Worm (Caenorhabditis elegans) whole organism, early embryonic: ENCODE results near the gene cra-1.

Experiments used
- B0310.2 ChIP-seq: sonication (generic microtip); optimal IDR thresholded peaks from 2 replicates; lab custom pipeline; 2016; ENCODE audit warnings: mild to moderate bottlenecking, missing genetic modification characterization, missing compliant biosample characterization
- F13C5.2 ChIP-seq: sonication (generic microtip); optimal IDR thresholded peaks from 2 replicates; lab custom pipeline; 2017; ENCODE audit warnings: mild to moderate bottlenecking, missing genetic modification characterization, inconsistent platforms, missing compliant biosample characterization
- aly-1 ChIP-seq: sonication (generic microtip); optimal IDR thresholded peaks from 2 replicates; lab custom pipeline; 2016; ENCODE audit warnings: missing genetic modification characterization, missing compliant biosample characterization
- ama-1 ChIP-seq: fragments of 150-350 bp; optimal IDR thresholded peaks from 2 replicates; lab custom pipeline; 2014
- ceh-13 ChIP-seq: fragments of 200-800 bp; sonication (Bioruptor generic); optimal IDR thresholded peaks from 2 replicates; lab custom pipeline; 2018; ENCODE audit warnings: mild to moderate bottlenecking, missing genetic modification characterization, missing compliant biosample characterization
- ceh-36 ChIP-seq: sonication (generic microtip); optimal IDR thresholded peaks from 2 replicates; lab custom pipeline; 2016; ENCODE audit warnings: missing genetic modification characterization, inconsistent platforms, missing compliant biosample characterization
- ets-7 ChIP-seq: sonication (generic microtip); optimal IDR thresholded peaks from 2 replicates; lab custom pipeline; 2016; ENCODE audit warnings: missing genotype, missing genetic modification characterization, missing compliant biosample characterization
- flt-1 ChIP-seq: fragments of 200-800 bp; sonication (Bioruptor generic); IDR thresholded peaks from 2 replicates; pipeline ENCODE4 v1.3.6; 2022; ENCODE audit warnings: missing genetic modification characterization, missing compliant biosample characterization
- hmbx-1 ChIP-seq: sonication (generic microtip); optimal IDR thresholded peaks from 2 replicates; lab custom pipeline; 2016; ENCODE audit warnings: mild to moderate bottlenecking, missing genetic modification characterization, missing compliant biosample characterization
- hmg-4 ChIP-seq: fragments of 200-800 bp; sonication (Bioruptor generic); optimal IDR thresholded peaks from 2 replicates; lab custom pipeline; 2018; ENCODE audit warnings: mild to moderate bottlenecking, missing genetic modification characterization, missing compliant biosample characterization
- hnd-1 ChIP-seq: sonication (generic microtip); optimal IDR thresholded peaks from 2 replicates; lab custom pipeline; 2016; ENCODE audit warnings: missing genetic modification characterization, missing compliant biosample characterization
- pes-1 ChIP-seq: fragments of 200-800 bp; sonication (Bioruptor generic); IDR thresholded peaks from 2 replicates; pipeline ENCODE4 v1.3.6; 2022; ENCODE audit warnings: missing genetic modification reagents, missing genetic modification characterization, missing compliant biosample characterization
- scrt-1 ChIP-seq: fragments of 200-800 bp; sonication (Bioruptor generic); IDR thresholded peaks from 2 replicates; pipeline ENCODE4 v1.3.6; 2022; ENCODE audit warnings: missing genetic modification characterization, missing compliant biosample characterization
- sea-1 ChIP-seq: fragments of 200-800 bp; sonication (Bioruptor generic); conservative IDR thresholded peaks from 2 replicates; pipeline ENCODE4 v1.3.6; 2022; ENCODE audit warnings: missing genetic modification characterization, missing compliant biosample characterization
- tbx-11 ChIP-seq: fragments of 200-800 bp; sonication (Bioruptor generic); IDR thresholded peaks from 2 replicates; pipeline ENCODE4 v1.3.6; 2022; ENCODE audit warnings: missing genetic modification characterization, missing compliant biosample characterization
- tbx-37 ChIP-seq: fragments of 200-800 bp; sonication (Bioruptor generic); conservative IDR thresholded peaks from 2 replicates; pipeline ENCODE4 v1.3.6; 2022; ENCODE audit warnings: missing genetic modification reagents, missing genetic modification characterization, missing compliant biosample characterization
- tra-4 ChIP-seq: sonication (generic microtip); optimal IDR thresholded peaks from 2 replicates; lab custom pipeline; 2017; ENCODE audit warnings: missing genetic modification characterization, missing compliant biosample characterization

The cra-1 gene

DNA sequence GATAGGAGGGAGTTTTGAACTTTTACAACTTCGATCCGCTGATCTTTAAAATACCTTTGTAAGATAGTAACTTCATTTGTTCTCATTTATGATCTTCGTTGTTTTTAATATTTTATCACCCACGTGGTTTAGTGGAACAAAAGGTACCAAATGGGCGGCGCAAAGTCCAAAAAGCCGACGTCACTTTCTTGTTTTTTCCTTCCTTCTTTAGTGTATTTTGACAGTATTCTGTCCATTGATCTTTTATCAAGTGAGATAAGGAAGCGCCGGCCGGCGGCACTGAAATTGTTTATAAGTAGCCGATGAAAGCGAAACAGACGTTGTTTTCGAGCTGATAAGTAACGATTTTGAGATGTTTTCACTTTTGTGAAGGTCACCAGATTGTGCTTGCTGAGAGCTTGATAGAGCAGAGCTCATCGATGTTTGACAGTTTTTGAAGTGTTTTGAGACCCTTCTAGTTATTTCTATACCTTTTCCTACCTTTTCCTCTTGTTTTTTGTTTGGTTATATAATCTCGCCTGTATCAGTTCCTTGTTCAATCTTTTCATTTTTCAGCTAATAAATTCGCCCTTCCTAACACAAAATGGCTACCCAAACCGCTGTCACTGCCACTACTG is 3.4 kb upstream of the cra-1 start, which contains the start of gene K04C2.3:
K04C2.3 (plus strand) TSS at position 556 of the 617 bp plus-strand sequence.
- TF ChIP-seq flt-1 (GFP tag; lab: Robert Waterston, UW) (no peak), ets-7 (tag; lab: Kevin White, UChicago) (no peak), aly-1 (no peak), sea-1 (GFP tag; lab: Robert Waterston, UW) (no peak), pes-1 (GFP tag; lab: Robert Waterston, UW) (no peak), F13C5.2 (no peak), ama-1 (no peak), ceh-13 (no peak), ceh-36 (tag; lab: Kevin White, UChicago) (no peak), B0310.2 (tag; lab: Kevin White, UChicago) (no peak), tra-4 (tag; lab: Kevin White, UChicago) (no peak)

DNA sequence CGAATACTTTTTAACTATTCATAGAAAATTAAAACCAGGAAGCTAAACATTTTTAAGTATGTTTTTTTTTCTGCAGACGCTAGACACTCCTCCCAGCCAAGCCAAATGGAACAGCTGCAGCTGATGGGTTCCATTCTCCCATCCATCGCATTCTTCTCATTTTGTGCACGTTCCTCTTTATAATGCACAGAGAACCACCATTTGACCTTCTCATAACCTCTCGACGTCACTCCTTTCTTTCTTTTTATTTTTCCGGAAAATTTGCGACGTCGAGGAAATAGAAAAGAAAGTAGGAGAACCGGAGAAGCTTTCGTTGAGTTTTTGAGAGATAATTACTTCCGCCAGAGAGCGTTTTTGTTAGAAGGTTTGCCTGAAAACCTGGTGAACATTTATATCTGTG is 2.4 kb upstream of the cra-1 start:
- TF ChIP-seq ceh-13 (no peak), tra-4 (tag; lab: Kevin White, UChicago) (no peak), hmg-4 (GFP tag; lab: Kevin White, UChicago) (no peak), aly-1 (no peak), flt-1 (GFP tag; lab: Robert Waterston, UW) (no peak), tbx-11 (GFP tag; lab: Robert Waterston, UW) (no peak), hmbx-1 (tag; lab: Kevin White, UChicago) (no peak), pes-1 (GFP tag; lab: Robert Waterston, UW) (no peak), scrt-1 (GFP tag; lab: Robert Waterston, UW) (no peak), tbx-37 (GFP tag; lab: Robert Waterston, UW) (no peak), F13C5.2 (no peak), ceh-36 (tag; lab: Kevin White, UChicago) (no peak), B0310.2 (tag; lab: Kevin White, UChicago) (no peak), sea-1 (GFP tag; lab: Robert Waterston, UW) (no peak)

DNA sequence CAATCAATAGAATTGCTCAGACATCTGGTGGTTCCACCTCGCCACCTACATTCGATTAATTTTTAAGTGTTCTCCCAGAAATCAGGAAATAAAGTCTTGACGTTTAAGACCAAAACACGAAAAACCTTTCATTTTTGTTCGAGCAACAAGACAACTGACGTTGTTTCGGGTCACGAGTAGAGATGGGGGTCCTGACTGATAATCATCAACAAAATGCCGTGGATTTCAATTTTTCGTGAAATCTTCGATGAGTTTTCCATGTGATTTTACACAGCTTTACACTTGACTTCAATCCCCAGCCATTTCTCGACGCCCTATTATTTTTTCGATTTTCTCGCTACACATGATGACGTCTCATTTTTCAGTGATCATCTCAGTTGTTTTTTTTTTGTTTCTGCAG is 1.8 kb upstream of the cra-1 start:
- TF ChIP-seq B0310.2 (tag; lab: Kevin White, UChicago) = no peak
- TF ChIP-seq hmbx-1 (tag; lab: Kevin White, UChicago) = no peak
- no peak for TF ChIP-seq ama-1
- no peak for TF ChIP-seq ceh-36 (tag; lab: Kevin White, UChicago)
- no peak for TF ChIP-seq scrt-1 (GFP tag; lab: Robert Waterston, UW)
- TF ChIP-seq flt-1 (GFP tag; lab: Robert Waterston, UW) = no peak

DNA sequence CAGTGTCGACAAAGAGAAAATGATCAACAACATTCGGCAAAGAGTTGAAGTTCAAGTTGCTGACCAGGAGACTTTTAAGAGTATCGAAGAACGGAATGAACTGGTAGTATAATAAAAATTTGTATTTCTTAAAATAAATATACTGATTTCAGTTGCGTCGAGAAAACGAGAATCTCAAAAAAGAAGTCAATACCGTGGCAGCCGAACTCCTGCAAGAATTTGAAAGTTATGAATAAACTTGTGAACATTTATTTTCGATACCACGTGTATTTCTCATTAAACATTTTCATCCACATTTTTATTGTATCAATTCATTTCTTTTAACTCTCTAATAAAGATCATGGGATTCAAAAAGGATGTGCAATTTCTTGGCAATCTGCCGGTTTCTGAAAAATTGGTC is 736 bp upstream of the cra-1 start, which contains the start of gene K04C2.8:
K04C2.8 (plus strand) TSS at position 301 of the 400 bp plus-strand sequence.
- TF ChIP-seq ceh-13 (no peak), ama-1 (no peak), sea-1 (GFP tag; lab: Robert Waterston, UW) (no peak), tra-4 (tag; lab: Kevin White, UChicago) (no peak), scrt-1 (GFP tag; lab: Robert Waterston, UW) (no peak), flt-1 (GFP tag; lab: Robert Waterston, UW) (no peak), hnd-1 (tag; lab: Kevin White, UChicago) (no peak), pes-1 (GFP tag; lab: Robert Waterston, UW) (no peak)

DNA sequence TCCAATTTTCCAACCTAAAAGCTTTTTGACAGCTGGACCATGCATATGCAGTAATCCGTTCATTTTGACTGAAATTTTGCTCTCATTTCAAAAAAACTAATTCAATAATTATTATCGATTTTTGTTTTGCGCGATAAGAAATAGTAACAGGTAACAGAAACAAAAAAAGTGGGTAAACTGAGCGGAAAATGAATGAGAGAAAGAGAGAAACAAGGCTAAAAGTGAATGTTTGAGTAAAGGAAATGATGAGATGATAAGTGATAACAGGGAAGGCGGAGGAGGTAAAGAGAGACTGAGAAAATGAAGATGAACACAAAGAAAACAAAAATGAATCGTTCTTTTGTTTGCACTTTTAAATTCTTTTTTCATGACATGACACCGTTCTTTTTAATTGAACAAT is 5.4 kb downstream of the cra-1 start, which contains the start of gene sma-3:
sma-3 (minus strand) TSS at position 68 of the 400 bp plus-strand sequence.
- TF ChIP-seq B0310.2 (tag; lab: Kevin White, UChicago) (no peak), tra-4 (tag; lab: Kevin White, UChicago) (no peak), tbx-37 (GFP tag; lab: Robert Waterston, UW) (no peak), ama-1 (no peak), ceh-36 (tag; lab: Kevin White, UChicago) (no peak), scrt-1 (GFP tag; lab: Robert Waterston, UW) (no peak), pes-1 (GFP tag; lab: Robert Waterston, UW) (no peak), aly-1 (no peak), flt-1 (GFP tag; lab: Robert Waterston, UW) (no peak), ceh-13 (no peak), F13C5.2 (no peak), sea-1 (GFP tag; lab: Robert Waterston, UW) (no peak), hmg-4 (GFP tag; lab: Kevin White, UChicago) (no peak), hnd-1 (tag; lab: Kevin White, UChicago) (no peak)

DNA sequence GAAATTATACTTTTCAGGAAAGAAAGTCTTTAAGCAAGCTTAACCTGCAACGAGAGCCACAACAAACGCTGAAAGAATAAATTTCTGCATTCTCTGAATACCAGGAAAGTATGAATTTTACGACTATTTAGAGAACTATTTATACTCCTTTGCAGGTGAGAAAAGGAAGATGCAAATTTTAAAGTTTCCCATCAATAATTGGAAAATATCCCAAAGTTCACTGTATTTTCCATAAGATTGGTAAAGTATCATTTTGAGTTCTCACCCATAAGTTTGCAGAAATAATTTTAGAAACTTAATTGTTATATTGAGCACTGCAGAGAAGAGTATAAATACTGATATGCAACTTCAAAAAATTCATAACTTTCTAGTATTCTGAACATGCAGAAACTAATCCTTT is 9.8 kb downstream of the cra-1 start, which contains the start of gene clec-158:
clec-158 (minus strand) TSS at position 101 of the 400 bp plus-strand sequence.
- TF ChIP-seq sea-1 (GFP tag; lab: Robert Waterston, UW) (no peak), pes-1 (GFP tag; lab: Robert Waterston, UW) (no peak), flt-1 (GFP tag; lab: Robert Waterston, UW) (no peak), ets-7 (tag; lab: Kevin White, UChicago) (no peak), aly-1 (no peak), tbx-37 (GFP tag; lab: Robert Waterston, UW) (no peak), tra-4 (tag; lab: Kevin White, UChicago) (no peak), tbx-11 (GFP tag; lab: Robert Waterston, UW) (no peak), hmg-4 (GFP tag; lab: Kevin White, UChicago) (no peak), ceh-13 (no peak), ama-1 (no peak), B0310.2 (tag; lab: Kevin White, UChicago) (no peak), ceh-36 (tag; lab: Kevin White, UChicago) (no peak), F13C5.2 (no peak), scrt-1 (GFP tag; lab: Robert Waterston, UW) (no peak), hmbx-1 (tag; lab: Kevin White, UChicago) (no peak), hnd-1 (tag; lab: Kevin White, UChicago) (no peak)

DNA sequence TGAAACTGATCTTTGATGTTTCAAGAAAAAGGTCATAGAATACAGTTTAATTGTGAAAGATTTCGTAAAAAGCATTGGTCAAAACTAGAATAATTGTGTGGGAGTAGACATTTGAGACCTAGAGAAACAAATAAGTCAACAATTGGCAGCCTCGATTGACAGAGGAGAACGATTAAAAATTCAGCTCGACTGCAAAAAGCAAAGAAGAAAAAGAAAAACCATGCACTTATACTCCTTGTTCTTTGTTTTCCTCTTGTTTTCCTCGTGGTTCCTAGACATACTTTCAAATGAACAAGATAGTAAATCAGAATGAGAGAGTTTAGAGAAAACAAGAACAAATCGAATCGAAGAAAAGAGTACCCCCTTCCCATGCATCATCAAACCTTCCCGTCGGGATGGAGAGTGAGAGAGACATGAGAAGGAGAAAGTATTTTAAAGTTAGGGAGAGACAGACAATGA is 11.8 kb downstream of the cra-1 start:
- TF ChIP-seq ets-7 (tag; lab: Kevin White, UChicago) (no peak), B0310.2 (tag; lab: Kevin White, UChicago) (no peak), tbx-37 (GFP tag; lab: Robert Waterston, UW) (no peak), hmbx-1 (tag; lab: Kevin White, UChicago) (no peak), tra-4 (tag; lab: Kevin White, UChicago) (no peak), ceh-36 (tag; lab: Kevin White, UChicago) (no peak), hmg-4 (GFP tag; lab: Kevin White, UChicago) (no peak), aly-1 (no peak), scrt-1 (GFP tag; lab: Robert Waterston, UW) (no peak), sea-1 (GFP tag; lab: Robert Waterston, UW) (no peak), ceh-13 (no peak), flt-1 (GFP tag; lab: Robert Waterston, UW) (no peak), tbx-11 (GFP tag; lab: Robert Waterston, UW) (no peak), pes-1 (GFP tag; lab: Robert Waterston, UW) (no peak), hnd-1 (tag; lab: Kevin White, UChicago) (no peak), F13C5.2 (no peak)
